Worm (Caenorhabditis elegans): Measurements from ENCODE around the gene srw-14.

DNA sequence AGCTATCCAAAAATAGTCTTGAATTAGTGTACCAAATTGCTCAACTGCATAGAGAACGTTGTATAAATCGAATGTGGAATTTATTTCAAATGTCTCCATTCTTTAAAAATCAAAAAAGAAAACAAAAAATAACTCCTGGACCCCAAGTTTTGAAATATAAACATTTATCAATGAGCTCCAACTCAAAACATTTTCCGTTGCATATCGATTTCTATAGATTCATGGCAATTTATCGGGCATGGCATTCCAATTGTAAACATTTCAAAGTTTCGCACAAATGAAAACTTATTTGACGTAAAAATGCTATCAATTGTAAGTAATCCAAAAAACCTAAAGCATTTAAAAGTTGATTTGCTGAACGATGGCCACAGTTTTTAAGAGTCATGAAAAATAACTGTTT lies 12.8 kb downstream of the srw-14 start, which contains the start of gene srw-12:
- TF ChIP-seq unc-62 (GFP tag; optimal IDR thresholded peaks at IDR 0.05) (no peak), snpc-4 (tag; optimal IDR thresholded peaks at IDR 0.05) (no peak), mdl-1 (tag; optimal IDR thresholded peaks at IDR 0.05) (no peak), lin-39 (tag; optimal IDR thresholded peaks at IDR 0.05) (no peak), elt-1 (tag; optimal IDR thresholded peaks at IDR 0.05) (no peak), nfya-1 (tag; optimal IDR thresholded peaks at IDR 0.05; ENCODE audit: insufficient read depth) (no peak)
